Fruit fly (Drosophila melanogaster): ENCODE results near the gene RhoGAP71E.

dm6 chr3L:15597945-15598344 is 9.3 kb downstream of the RhoGAP71E start:
- TF ChIP-seq CG8478 (optimal IDR thresholded peaks at IDR 0.05): no peak
- TF ChIP-seq usp (GFP tag; optimal IDR thresholded peaks at IDR 0.05): no peak
- TF ChIP-seq pan (optimal IDR thresholded peaks at IDR 0.05): no peak
- no peak for TF ChIP-seq Dll (optimal IDR thresholded peaks at IDR 0.05)
- TF ChIP-seq psq (optimal IDR thresholded peaks at IDR 0.05): no peak
- TF ChIP-seq EcR (GFP tag; optimal IDR thresholded peaks at IDR 0.05): no peak
